Fruit fly (Drosophila melanogaster) whole organism, adult: ENCODE results near the gene CG3281.

Source experiments
- CG11617 ChIP-seq: fragments of 200-800 bp; sonication (Bioruptor generic); optimal IDR thresholded peaks from 2 replicates; lab custom pipeline; 2017; ENCODE audit warnings: mild to moderate bottlenecking, missing biosample characterization, missing genetic modification reagents, missing genetic modification characterization
- CG12768 ChIP-seq: fragments of 200-800 bp; sonication (Bioruptor generic); optimal IDR thresholded peaks from 2 replicates; lab custom pipeline; 2017; ENCODE audit warnings: missing biosample characterization, missing genetic modification characterization, mild to moderate bottlenecking, moderate library complexity, missing genetic modification reagents
- CG14711 ChIP-seq: fragments of 200-800 bp; sonication (Bioruptor generic); optimal IDR thresholded peaks from 2 replicates; lab custom pipeline; 2018; ENCODE audit warnings: missing biosample characterization, mild to moderate bottlenecking, missing genetic modification characterization, moderate library complexity
- CG1620 ChIP-seq: fragments of 200-800 bp; sonication (Bioruptor generic); optimal IDR thresholded peaks from 2 replicates; lab custom pipeline; 2016; ENCODE audit warnings: missing biosample characterization, missing genetic modification characterization
- CG33017 ChIP-seq: fragments of 200-800 bp; sonication (Bioruptor generic); optimal IDR thresholded peaks from 2 replicates; lab custom pipeline; 2018; ENCODE audit warnings: missing biosample characterization, mild to moderate bottlenecking, missing genetic modification characterization, moderate library complexity
- CG5204 ChIP-seq: fragments of 200-800 bp; sonication (Bioruptor generic); optimal IDR thresholded peaks from 2 replicates; lab custom pipeline; 2016; ENCODE audit warnings: missing biosample characterization, missing genetic modification characterization
- CG7045 ChIP-seq: fragments of 200-800 bp; sonication (Bioruptor generic); optimal IDR thresholded peaks from 2 replicates; lab custom pipeline; 2017; ENCODE audit warnings: missing biosample characterization, mild to moderate bottlenecking, missing genetic modification characterization
- CG7101 ChIP-seq: fragments of 200-800 bp; sonication (Bioruptor generic); optimal IDR thresholded peaks from 2 replicates; lab custom pipeline; 2018; ENCODE audit warnings: missing biosample characterization, mild to moderate bottlenecking, missing genetic modification characterization, moderate library complexity
- Clk ChIP-seq: fragments of 200-800 bp; sonication (Bioruptor generic); optimal IDR thresholded peaks from 2 replicates; lab custom pipeline; 2017; ENCODE audit warnings: missing biosample characterization, missing genetic modification characterization
- Crg-1 ChIP-seq: fragments of 200-800 bp; sonication (Bioruptor generic); optimal IDR thresholded peaks from 2 replicates; lab custom pipeline; 2016; ENCODE audit warnings: missing biosample characterization, missing genetic modification characterization
- Hr96 ChIP-seq: fragments of 200-800 bp; sonication (Bioruptor generic); optimal IDR thresholded peaks from 2 replicates; lab custom pipeline; 2016; ENCODE audit warnings: missing biosample characterization, missing genetic modification characterization
- Mnt ChIP-seq: fragments of 200-800 bp; sonication (Bioruptor generic); optimal IDR thresholded peaks from 2 replicates; lab custom pipeline; 2016; ENCODE audit warnings: missing biosample characterization, mild to moderate bottlenecking, missing genetic modification characterization
- bab1 ChIP-seq: fragments of 200-800 bp; sonication (Bioruptor generic); optimal IDR thresholded peaks from 3 replicates; lab custom pipeline; 2019; ENCODE audit warnings: missing biosample characterization, mild to moderate bottlenecking, missing genetic modification characterization, moderate library complexity
- cic ChIP-seq: fragments of 200-800 bp; sonication (Bioruptor generic); optimal IDR thresholded peaks from 2 replicates; lab custom pipeline; 2017; ENCODE audit warnings: missing biosample characterization, mild to moderate bottlenecking, missing genetic modification characterization, moderate library complexity
- cnc ChIP-seq, 2 experiments: fragments of >200 bp; optimal IDR thresholded peaks; 2 replicates each; lab custom pipeline; 2017
- kay ChIP-seq: fragments of 200-800 bp; sonication (Bioruptor generic); peaks from one replicate; lab custom pipeline; 2016; ENCODE audit warnings: missing biosample characterization, missing genetic modification characterization, borderline replicate concordance
- ovo ChIP-seq: fragments of 200-800 bp; sonication (Bioruptor generic); optimal IDR thresholded peaks from 2 replicates; lab custom pipeline; 2016; ENCODE audit warnings: missing biosample characterization, missing genetic modification characterization
- pad ChIP-seq: fragments of 200-800 bp; sonication (Bioruptor generic); optimal IDR thresholded peaks from 3 replicates; lab custom pipeline; 2017; ENCODE audit warnings: missing biosample characterization, missing genetic modification characterization, mild to moderate bottlenecking, moderate library complexity, missing genetic modification reagents
- tj ChIP-seq: fragments of 200-800 bp; sonication (Bioruptor generic); optimal IDR thresholded peaks from 3 replicates; lab custom pipeline; 2017; ENCODE audit warnings: missing biosample characterization, mild to moderate bottlenecking, missing genetic modification characterization, moderate library complexity
- toe ChIP-seq: fragments of 200-800 bp; sonication (Bioruptor generic); optimal IDR thresholded peaks from 2 replicates; lab custom pipeline; 2016; ENCODE audit warnings: missing biosample characterization, missing genetic modification characterization

The CG3281 gene

dm6 chr3R:11962739-11963214, at the start of gene CG3281, which contains the start of gene aurA:
Gene CG3281, minus strand, starts transcription at chr3R:11962805.
Gene aurA, plus strand, starts transcription at chr3R:11963124.
- peak; percentile 48 for TF ChIP-seq CG33017 (tag; lab: Kevin White, UChicago)
- peak; percentile 81 for TF ChIP-seq CG11617 (GFP tag; lab: Kevin White, UChicago)
- TF ChIP-seq CG7101 (tag; lab: Kevin White, UChicago), result peak; percentile 80
- peak; percentile 47 for TF ChIP-seq tj (GFP tag; lab: Kevin White, UChicago)
- TF ChIP-seq CG7045 (GFP tag; lab: Kevin White, UChicago), result peak; percentile 54
- TF ChIP-seq CG14711 (tag; lab: Kevin White, UChicago), result peak; percentile 69
- peak; percentile 91 for TF ChIP-seq bab1
- TF ChIP-seq Mnt (GFP tag; lab: Kevin White, UChicago), result peak; percentile 58
- TF ChIP-seq CG12768 (GFP tag; lab: Kevin White, UChicago), result peak; percentile 60
- TF ChIP-seq Crg-1 (GFP tag; lab: Kevin White, UChicago), result peak; percentile 81
- TF ChIP-seq CG5204, result peak; percentile 90
- TF ChIP-seq cnc (optimal IDR thresholded peaks at IDR 0.05; lab: Kevin White, UChicago), result no peak
- peak; percentile 72 for TF ChIP-seq pad
- peak; percentile 83 for TF ChIP-seq Hr96 (GFP tag; lab: Kevin White, UChicago)
- peak; percentile 80 for TF ChIP-seq Clk
- TF ChIP-seq CG1620 (GFP tag; lab: Kevin White, UChicago), result peak; percentile 93
- no peak for TF ChIP-seq kay (GFP tag; lab: Kevin White, UChicago)
- TF ChIP-seq toe (GFP tag; lab: Kevin White, UChicago), result peak; percentile 94
- peak; percentile 7 for TF ChIP-seq cic (GFP tag; lab: Kevin White, UChicago)
- TF ChIP-seq ovo, result peak; percentile 86

dm6 chr3R:12010202-12010824, 47.7 kb upstream of the CG3281 start, which contains the start of the genes KLHL18 and GCC185:
Gene KLHL18, minus strand, starts transcription at chr3R:12010434.
Gene GCC185, plus strand, starts transcription at chr3R:12010772.
- TF ChIP-seq Crg-1 (GFP tag; lab: Kevin White, UChicago) (peak; percentile 72), Mnt (GFP tag; lab: Kevin White, UChicago) (peak; percentile 68), CG12768 (GFP tag; lab: Kevin White, UChicago) (peak; percentile 75), CG14711 (tag; lab: Kevin White, UChicago) (peak; percentile 92), CG33017 (tag; lab: Kevin White, UChicago) (peak; percentile 53), CG7101 (tag; lab: Kevin White, UChicago) (peak; percentile 79), CG1620 (GFP tag; lab: Kevin White, UChicago) (peak; percentile 78), cnc (optimal IDR thresholded peaks at IDR 0.05; lab: Kevin White, UChicago) (no peak), Hr96 (GFP tag; lab: Kevin White, UChicago) (peak; percentile 79), kay (GFP tag; lab: Kevin White, UChicago) (no peak), CG11617 (GFP tag; lab: Kevin White, UChicago) (peak; percentile 85), CG5204 (peak; percentile 78), bab1 (peak; percentile 78), Clk (peak; percentile 77), toe (GFP tag; lab: Kevin White, UChicago) (peak; percentile 94), CG7045 (GFP tag; lab: Kevin White, UChicago) (peak; percentile 82), ovo (peak; percentile 66), tj (GFP tag; lab: Kevin White, UChicago) (peak; percentile 64), pad (peak; percentile 61), cic (GFP tag; lab: Kevin White, UChicago) (peak; percentile 14)

dm6 chr3R:12006417-12006816, 43.8 kb upstream of the CG3281 start:
- TF ChIP-seq Clk, result no peak
- TF ChIP-seq CG7045 (GFP tag; lab: Kevin White, UChicago), result no peak
- TF ChIP-seq tj (GFP tag; lab: Kevin White, UChicago), result no peak

DNA sequence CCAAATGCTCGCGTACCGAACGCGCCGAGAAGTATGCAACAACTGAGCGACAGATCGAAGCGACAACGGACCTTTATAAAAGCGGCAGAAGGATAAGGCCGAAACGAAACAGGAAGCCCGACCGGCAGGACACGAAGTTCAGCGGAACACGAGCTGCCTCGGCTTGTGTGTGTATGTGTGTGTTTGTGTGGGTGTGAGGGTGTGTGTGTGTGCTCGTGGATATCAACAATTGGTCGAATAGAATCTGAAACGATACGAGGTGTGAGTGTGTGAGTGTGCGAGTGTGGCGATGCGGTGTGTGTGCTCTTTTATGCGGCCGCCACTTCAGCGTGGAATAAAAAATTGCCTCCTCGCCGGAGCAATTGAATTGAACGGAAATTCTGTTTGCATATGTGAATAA, 42.8 kb upstream of the CG3281 start, which contains the start of gene Tk:
Gene Tk, minus strand, starts transcription at position 57 of the 400 bp plus-strand sequence.
- TF ChIP-seq Hr96 (GFP tag; lab: Kevin White, UChicago) (no peak), CG1620 (GFP tag; lab: Kevin White, UChicago) (no peak), cnc (optimal IDR thresholded peaks at IDR 0.05; lab: Kevin White, UChicago) (no peak), CG33017 (tag; lab: Kevin White, UChicago) (no peak), CG7101 (tag; lab: Kevin White, UChicago) (no peak), Clk (no peak), Crg-1 (GFP tag; lab: Kevin White, UChicago) (no peak), CG5204 (no peak), kay (GFP tag; lab: Kevin White, UChicago) (no peak), toe (GFP tag; lab: Kevin White, UChicago) (no peak), CG12768 (GFP tag; lab: Kevin White, UChicago) (no peak), pad (no peak), CG7045 (GFP tag; lab: Kevin White, UChicago) (no peak), bab1 (no peak), CG11617 (GFP tag; lab: Kevin White, UChicago) (no peak), Mnt (GFP tag; lab: Kevin White, UChicago) (no peak), tj (GFP tag; lab: Kevin White, UChicago) (no peak), ovo (no peak)

DNA sequence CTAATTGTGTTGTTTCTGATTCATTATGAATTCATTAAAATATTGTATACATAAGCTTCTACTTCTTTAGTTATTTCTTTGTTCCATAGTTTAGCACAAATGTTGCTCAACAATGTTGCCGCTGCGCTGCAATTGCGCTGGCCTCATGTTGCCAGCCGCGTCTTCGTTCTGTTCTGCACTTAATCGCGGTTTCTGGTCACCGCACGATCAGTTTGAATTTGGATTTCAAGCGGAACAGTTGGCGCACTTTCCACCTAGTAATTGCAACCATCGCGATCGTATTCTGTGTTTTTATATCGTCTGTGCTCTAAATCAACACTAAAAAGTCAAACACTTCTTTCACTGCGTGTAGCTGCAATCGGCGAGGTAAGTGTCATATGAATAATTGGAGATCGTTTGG, 36.5 kb upstream of the CG3281 start, which contains the start of gene Ect3:
Gene Ect3, plus strand, starts transcription at position 205 of the 400 bp plus-strand sequence.
- no peak for TF ChIP-seq CG7045 (GFP tag; lab: Kevin White, UChicago)
- TF ChIP-seq tj (GFP tag; lab: Kevin White, UChicago), result peak; percentile 31

DNA sequence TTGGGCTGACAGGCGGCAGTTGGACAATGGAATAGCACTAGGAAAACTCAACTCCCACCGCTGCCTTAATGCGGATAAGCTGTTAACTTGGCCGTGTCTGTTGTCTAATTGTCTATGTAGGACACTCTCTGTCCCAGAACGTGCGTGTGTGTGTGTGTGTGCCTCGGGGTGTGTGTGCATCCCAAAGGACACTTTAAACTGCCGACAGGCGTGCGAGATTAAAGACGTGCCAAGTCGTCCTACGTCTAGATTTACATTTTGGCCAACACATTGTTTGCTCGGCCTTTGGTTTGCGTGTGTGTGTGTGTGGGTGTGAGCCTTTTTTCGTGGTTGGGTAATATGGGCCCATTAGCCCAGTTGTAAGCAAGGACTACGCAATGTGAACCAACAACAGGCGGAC, 35.5 kb upstream of the CG3281 start:
- TF ChIP-seq CG1620 (GFP tag; lab: Kevin White, UChicago), result no peak
- no peak for TF ChIP-seq ovo
- no peak for TF ChIP-seq Clk
- TF ChIP-seq bab1, result no peak
- TF ChIP-seq cnc (optimal IDR thresholded peaks at IDR 0.05; lab: Kevin White, UChicago), result no peak
- TF ChIP-seq CG33017 (tag; lab: Kevin White, UChicago), result no peak
- TF ChIP-seq CG5204, result no peak
- no peak for TF ChIP-seq pad
- no peak for TF ChIP-seq CG14711 (tag; lab: Kevin White, UChicago)
- TF ChIP-seq CG7045 (GFP tag; lab: Kevin White, UChicago), result no peak
- no peak for TF ChIP-seq Crg-1 (GFP tag; lab: Kevin White, UChicago)
- no peak for TF ChIP-seq Hr96 (GFP tag; lab: Kevin White, UChicago)
- no peak for TF ChIP-seq CG7101 (tag; lab: Kevin White, UChicago)
- TF ChIP-seq CG11617 (GFP tag; lab: Kevin White, UChicago), result no peak
- TF ChIP-seq Mnt (GFP tag; lab: Kevin White, UChicago), result no peak
- no peak for TF ChIP-seq tj (GFP tag; lab: Kevin White, UChicago)
